Worm (Caenorhabditis elegans): ENCODE data around the gene vit-4.

The vit-4 gene

DNA sequence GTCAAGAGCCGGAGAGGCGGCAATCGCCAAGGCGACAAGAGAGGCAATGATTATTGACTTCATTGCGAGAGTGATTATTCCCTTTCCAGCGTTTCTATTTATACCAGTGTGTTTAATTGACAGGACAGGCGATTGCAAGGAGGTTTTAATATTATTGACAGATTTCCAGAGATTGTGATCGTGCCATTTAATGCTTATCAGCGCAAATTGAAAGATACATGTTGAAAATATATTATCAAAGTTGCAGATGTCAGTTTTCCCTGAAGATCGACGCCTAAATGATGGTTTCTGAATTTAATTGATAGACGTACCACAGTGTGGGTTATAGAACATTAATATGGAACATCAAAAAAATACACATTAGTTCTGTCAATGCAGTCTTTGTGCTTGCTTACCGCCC lies at the start of gene vit-4:
vit-4 (minus strand) TSS at position 63 of the 400 bp plus-strand sequence.
- TF ChIP-seq unc-62 (GFP tag; optimal IDR thresholded peaks at IDR 0.05): no peak

DNA sequence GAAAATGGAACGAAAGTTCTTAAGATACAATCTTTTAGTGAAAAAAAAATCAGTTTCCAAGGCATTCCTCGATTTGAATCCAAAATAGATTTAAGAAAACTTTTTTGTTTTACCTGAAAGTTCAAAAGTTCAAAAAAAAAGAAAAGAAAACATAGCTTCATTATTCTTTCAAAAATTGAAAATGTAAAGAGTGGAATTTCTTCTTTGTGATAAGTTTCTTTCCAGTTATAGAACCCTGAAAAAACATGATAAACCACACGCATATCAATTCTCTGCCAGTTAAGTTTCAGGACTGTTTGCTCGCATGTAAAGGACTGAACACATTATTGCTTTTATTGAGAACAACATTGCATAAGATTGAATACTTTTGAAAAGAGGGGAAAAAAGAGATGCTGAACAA lies 48.0 kb upstream of the vit-4 start:
- TF ChIP-seq unc-62 (GFP tag; optimal IDR thresholded peaks at IDR 0.05): no peak

DNA sequence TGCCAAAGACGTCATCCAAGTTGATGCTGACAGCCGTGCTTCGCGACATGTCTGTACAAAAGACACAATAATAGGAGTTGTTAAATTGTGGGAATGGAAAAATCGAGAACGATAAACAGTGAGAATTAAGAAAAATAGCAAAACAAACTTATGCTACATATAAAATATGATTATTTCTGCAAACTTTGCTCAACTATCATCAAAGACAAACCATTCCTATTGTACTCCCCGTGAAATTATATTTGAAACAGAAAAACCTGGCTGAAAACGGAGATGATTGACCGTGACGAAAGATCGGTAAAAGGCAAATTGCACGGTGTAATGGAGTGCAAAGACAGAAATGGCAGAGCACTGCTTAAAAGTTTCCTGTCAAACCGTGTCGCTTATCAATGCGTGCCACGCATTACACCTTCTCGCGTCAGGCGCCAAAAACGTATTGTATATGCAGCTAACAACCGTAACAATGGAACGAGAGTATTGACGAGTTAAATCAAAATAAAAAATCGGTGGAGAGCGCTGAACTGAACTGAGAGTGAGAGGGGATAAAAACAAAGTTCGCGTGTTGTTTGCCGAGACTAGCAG lies 47.4 kb upstream of the vit-4 start, which contains the start of gene C18B2.5:
C18B2.5 (minus strand) TSS at position 51 of the 582 bp plus-strand sequence.
- TF ChIP-seq unc-62 (GFP tag; optimal IDR thresholded peaks at IDR 0.05): no peak

DNA sequence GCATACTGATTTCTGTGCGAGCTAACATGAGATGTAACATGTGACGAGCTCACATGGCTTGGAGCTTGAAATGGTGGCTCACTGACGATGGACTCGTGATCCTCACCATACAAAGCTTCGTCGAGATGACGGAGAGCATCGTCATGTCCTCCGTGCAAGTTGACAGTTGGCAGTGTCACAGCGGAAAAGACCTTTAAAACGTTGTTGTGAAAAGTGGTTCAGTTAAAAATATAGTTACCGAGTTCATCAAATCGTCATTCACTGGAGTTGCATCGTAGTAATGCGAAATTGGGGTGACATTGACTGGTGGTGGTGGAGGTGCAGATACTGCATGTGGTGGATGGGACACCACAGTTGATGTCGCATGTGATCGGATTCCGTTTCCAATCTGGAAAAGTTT lies 46.7 kb upstream of the vit-4 start:
- no peak for TF ChIP-seq unc-62 (GFP tag; optimal IDR thresholded peaks at IDR 0.05)

DNA sequence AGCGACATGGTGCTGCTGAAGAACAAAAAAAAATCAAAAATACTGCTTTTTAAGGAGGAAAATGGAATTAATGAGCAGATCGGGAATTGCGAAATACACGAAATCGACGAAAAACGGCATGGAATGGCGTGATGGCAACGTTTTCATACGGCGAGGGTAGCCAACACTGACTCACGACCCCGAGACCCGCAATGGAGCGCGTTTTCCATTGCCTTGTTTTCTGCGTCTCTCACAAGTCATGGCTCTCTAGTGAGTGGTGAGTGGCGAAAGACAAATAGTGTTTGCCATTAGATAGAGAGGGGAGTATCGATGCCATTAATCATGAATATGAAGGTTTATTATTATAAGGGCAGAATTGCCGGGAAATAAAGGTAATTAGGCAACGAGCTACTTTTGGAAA lies 42.0 kb upstream of the vit-4 start, which contains the start of gene C18B2.4:
C18B2.4 (minus strand) TSS at position 15 of the 400 bp plus-strand sequence.
- no peak for TF ChIP-seq unc-62 (GFP tag; optimal IDR thresholded peaks at IDR 0.05)

DNA sequence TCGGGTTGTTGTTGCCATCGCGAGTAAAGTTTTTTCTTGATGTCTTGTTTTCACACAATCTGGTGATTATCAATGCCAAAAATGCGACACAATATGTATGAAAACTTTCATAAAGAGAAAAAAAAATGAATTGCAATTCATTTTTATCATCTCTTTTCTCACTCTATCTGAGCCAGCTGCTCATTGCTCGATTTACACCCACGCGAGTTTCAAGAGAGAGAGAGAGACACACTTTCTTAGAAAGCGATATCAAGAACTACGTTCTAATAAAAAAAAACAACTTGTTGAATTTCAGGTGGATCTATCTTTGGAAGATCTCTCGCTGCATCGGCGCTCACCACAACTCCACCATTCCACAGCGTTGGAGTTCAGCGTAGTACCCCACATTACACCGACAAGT lies 38.9 kb upstream of the vit-4 start:
- no peak for TF ChIP-seq unc-62 (GFP tag; optimal IDR thresholded peaks at IDR 0.05)

DNA sequence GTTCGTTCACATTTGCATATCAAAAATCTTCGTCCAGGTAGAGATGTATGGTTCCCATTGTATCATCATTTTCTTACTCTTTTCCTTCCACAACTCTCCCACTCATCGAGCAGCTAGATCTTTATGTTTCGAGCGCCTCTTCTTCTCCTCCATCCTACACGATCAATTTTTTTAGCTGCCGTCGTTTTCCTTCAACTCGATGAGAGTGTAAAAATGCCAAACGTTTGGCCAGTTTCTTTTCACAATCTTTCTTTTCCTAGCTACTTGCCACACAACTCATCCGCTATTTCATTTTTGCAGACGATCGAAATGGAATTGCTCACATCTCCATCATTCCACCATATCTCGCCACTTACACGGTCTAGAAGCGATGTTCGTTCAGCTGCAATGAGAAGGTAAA lies 37.8 kb upstream of the vit-4 start, which contains the start of gene C18B2.3:
C18B2.3 (plus strand) TSS at position 301 of the 400 bp plus-strand sequence.
- TF ChIP-seq unc-62 (GFP tag; optimal IDR thresholded peaks at IDR 0.05): no peak

DNA sequence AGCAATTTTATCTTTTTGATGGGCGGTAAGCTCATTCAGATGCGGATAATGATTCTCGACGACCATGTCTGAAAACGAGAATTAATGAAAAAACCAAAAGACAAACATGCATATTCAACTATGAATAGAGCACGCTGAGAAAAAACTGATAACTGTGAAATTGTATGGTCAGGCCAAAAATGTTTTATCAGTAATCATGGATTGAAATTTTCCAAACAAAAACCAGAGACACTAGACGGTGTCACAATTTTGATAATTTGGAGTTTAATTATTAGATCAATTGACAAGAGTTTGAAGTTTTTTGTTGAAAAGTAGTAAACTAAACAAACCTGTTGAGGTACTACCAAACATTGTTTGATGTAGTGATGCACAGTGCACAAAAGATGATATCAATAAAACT lies 36.6 kb upstream of the vit-4 start, which contains the start of gene cgr-1:
cgr-1 (minus strand) TSS at position 68 of the 400 bp plus-strand sequence.
- no peak for TF ChIP-seq unc-62 (GFP tag; optimal IDR thresholded peaks at IDR 0.05)

DNA sequence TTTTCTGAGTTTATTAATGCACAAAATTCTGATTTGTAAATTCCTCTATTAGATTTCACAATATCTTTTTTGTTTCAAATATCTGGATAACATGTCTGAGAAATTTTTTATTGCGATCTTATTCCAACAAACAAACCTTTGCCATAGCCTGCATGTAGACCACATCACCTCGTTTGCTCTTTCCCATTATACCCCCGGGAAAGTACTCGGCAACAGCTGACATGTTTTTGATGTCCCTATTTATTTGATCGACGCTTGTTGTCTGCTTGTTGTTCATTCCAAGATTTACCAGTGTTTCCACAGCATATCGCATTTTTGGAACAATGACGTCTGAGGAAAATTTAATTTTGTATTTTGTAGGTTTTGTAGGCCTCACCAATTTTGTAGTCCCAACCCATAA lies 36.1 kb upstream of the vit-4 start:
- TF ChIP-seq unc-62 (GFP tag; optimal IDR thresholded peaks at IDR 0.05): no peak

DNA sequence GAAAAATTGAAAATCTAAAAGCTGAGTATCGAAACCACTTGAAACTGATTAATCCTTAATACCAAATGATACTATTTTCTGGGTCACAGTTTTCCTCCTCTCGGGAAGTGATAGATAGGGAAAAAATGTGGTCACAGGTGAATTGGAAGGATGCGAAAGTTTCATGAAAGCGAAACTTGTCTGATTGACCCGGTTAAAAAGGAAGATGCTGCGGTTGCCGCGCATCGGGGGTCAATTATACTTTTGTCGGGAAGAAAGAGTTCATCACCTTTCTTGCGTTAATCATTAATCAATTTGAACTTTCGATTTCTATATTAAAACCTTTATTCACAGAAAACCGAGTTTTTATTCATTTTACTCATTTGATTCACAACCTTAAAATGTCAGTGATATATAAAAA lies 33.2 kb upstream of the vit-4 start:
- no peak for TF ChIP-seq unc-62 (GFP tag; optimal IDR thresholded peaks at IDR 0.05)

DNA sequence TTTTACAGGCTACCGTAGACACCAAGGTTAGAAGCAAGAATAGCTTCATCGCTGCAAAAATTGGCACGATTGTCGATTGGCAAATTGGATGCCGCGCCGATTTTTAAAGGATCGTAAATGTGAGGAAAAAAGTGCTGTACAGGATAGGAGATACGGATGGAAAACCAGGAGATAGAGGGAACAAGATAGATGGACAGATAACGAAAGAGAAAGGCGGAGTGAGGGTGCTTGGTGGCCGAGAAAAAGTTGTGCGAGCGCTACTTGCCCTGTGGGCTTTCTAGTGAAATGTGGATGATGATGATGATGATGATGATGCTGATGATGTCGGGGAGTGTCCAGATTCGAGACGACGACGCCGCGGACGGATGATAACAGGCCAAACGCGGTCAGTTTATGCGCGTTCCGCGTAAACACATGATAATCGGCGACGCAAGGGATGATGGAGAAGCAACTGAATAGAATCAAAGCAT lies 32.6 kb upstream of the vit-4 start, which contains the start of gene T27A10.6:
T27A10.6 (minus strand) TSS at position 51 of the 470 bp plus-strand sequence.
- TF ChIP-seq unc-62 (GFP tag; optimal IDR thresholded peaks at IDR 0.05): no peak

DNA sequence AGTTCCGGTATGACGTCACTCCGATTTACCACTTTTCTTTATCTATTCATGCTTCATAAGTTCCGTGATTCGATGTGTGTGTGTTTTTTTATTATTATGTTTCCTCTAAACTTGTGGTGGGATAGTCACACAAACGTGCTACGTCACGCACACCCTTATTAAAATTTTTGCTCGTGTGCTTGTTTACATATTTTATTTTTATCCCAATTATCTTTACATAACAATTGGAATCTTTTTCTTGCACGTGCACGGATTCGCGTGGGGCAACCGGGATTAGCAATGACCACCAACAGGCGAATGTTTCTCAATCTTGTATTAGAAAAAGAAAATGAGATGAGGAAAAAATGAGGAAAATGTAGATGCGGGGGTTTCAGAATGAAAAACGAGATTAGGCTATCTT lies 26.7 kb upstream of the vit-4 start:
- no peak for TF ChIP-seq unc-62 (GFP tag; optimal IDR thresholded peaks at IDR 0.05)

DNA sequence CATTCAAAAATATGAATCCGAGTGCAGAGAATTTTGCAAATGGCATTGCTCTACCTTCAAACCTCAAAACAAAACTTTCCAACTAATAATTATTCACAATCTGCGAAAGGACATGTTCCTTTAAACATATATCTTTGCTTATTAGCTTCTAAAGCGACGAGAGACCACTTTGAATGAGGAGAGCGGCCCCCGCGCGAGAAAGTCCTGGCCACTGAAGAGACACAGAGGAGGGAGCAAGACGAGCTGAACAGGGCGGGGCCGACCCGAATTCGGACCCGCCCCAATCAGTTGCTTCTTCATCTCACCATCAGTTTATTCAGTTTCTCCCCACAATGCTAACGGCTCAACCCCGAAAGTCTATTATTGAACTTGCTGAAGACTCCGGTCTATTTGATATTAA lies 21.9 kb upstream of the vit-4 start, which contains the start of gene T27A10.2:
T27A10.2 (plus strand) TSS at position 333 of the 400 bp plus-strand sequence.
- no peak for TF ChIP-seq unc-62 (GFP tag; optimal IDR thresholded peaks at IDR 0.05)

DNA sequence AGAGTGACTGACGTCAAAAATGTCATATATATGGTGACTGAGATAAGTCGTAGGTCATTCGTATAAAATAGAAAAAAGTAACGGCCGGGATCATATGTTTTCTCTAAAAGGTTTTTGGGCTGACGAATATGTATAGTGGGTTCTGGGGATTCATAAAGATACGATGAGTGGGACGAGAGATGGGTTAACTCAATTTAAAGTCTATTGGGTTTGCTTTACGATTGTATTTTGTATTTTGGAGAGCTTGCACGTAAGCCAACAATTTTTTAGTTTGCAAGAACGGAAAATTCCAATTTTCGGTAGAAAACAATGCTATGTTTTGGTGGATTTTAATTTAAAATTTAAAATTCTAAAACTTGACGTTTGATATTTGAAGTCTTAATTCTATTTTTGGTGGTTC lies 20.7 kb upstream of the vit-4 start:
- no peak for TF ChIP-seq unc-62 (GFP tag; optimal IDR thresholded peaks at IDR 0.05)

DNA sequence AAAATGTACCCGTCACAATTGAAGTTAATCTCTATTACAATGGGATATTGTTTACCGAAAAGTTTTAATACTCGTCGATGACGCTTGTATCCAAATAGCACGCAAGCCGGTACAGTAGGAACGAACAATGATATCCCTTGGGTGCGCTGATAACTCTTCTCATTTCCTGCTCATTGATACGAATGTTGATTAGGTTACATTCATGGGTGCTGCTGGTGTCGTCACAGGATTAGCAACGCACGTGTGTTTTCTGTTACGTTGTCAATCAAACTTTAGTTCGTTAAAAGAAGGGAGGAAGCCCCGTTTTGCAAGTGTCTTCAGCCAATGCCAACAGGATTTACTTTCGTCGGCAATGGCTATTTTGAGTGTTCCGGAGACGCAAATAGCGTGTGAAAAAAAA lies 19.7 kb upstream of the vit-4 start:
- TF ChIP-seq unc-62 (GFP tag; optimal IDR thresholded peaks at IDR 0.05): no peak

DNA sequence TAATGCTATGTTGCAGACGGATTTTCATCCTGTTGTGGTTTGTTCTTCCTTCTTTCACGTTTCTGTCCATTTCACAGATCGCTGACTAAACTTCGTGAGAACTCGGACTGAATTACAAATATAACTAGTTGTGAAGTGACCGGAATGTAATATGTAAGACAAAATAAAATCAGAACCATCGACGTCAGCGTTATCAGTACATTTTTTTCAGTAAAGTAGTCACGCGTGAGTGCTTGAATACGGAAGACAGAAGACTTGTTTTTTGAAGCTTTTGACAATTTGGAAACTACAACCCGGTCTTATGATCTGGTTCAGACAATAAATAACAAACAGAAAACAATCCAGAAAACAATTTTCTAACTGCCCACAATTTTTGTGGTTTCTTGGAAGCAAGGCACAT lies 18.0 kb upstream of the vit-4 start:
- no peak for TF ChIP-seq unc-62 (GFP tag; optimal IDR thresholded peaks at IDR 0.05)

DNA sequence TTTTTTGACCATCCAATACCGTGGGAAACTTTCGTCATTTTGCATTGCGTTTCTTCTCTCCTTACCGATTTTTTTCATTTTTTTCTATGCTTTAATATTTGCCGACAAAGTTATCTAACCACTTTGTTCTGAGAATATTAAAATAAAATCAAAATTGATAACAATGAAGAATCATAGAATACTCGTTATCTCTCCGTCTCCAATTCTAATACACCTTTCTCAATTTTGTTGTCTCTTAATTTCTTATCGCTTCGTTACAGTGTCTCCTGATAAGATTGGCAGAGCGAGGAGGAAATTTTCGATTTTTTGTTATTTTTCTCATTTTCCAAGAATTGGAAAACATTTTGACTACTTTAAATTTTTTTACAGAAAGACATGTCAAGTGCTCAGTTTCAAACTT lies 12.5 kb upstream of the vit-4 start, which contains the start of gene ckc-1:
ckc-1 (plus strand) TSS at position 368 of the 400 bp plus-strand sequence.
- no peak for TF ChIP-seq unc-62 (GFP tag; optimal IDR thresholded peaks at IDR 0.05)
